Fruit fly (Drosophila melanogaster) whole organism, pupa: ENCODE data around the gene Kots.

Source experiments
- gl ChIP-seq: fragments of 200-800 bp; sonication (Bioruptor generic); optimal IDR thresholded peaks from 2 replicates; lab custom pipeline; 2018; ENCODE audit warnings: missing biosample characterization, mild to moderate bottlenecking, missing genetic modification characterization
- rn ChIP-seq: fragments of 200-800 bp; sonication (Bioruptor generic); IDR thresholded peaks from 2 replicates; pipeline ENCODE4 v1.3.6; 2022; ENCODE audit warnings: missing biosample characterization, missing genetic modification characterization

- TF ChIP-seq rn (GFP tag; lab: Robert Waterston, UW) (no peak), gl (tag; lab: Kevin White, UChicago) (no peak)
These were observed 8.7 kb upstream of the Kots start for dm6 chr3R:13972653-13973052.
